Fruit fly (Drosophila melanogaster): Measurements from ENCODE around the gene CG14442.

CG14442 gene

dm6 chrX:6641602-6642001, 53.2 kb downstream of the CG14442 start:
- TF ChIP-seq sv (GFP tag; optimal IDR thresholded peaks at IDR 0.05) (no peak), N (GFP tag; optimal IDR thresholded peaks at IDR 0.05) (no peak), ey (GFP tag; optimal IDR thresholded peaks at IDR 0.05) (peak; percentile 39), fru (GFP tag; optimal IDR thresholded peaks at IDR 0.05) (peak; percentile 38), foxo (GFP tag; optimal IDR thresholded peaks at IDR 0.05) (peak in 1 of 2 experiments; percentile 56), h (GFP tag; optimal IDR thresholded peaks at IDR 0.05) (peak; percentile 7), dmrt93B (GFP tag; optimal IDR thresholded peaks at IDR 0.05) (no peak), Dif (GFP tag; optimal IDR thresholded peaks at IDR 0.05; ENCODE audit: partially characterized antibody) (no peak)
